Worm (Caenorhabditis elegans) whole organism, early embryonic: ENCODE data around the gene lgc-23.

Experiments
- B0310.2 ChIP-seq: sonication (generic microtip); optimal IDR thresholded peaks from 2 replicates; lab custom pipeline; 2016; ENCODE audit warnings: mild to moderate bottlenecking, missing genetic modification characterization, missing compliant biosample characterization
- aly-1 ChIP-seq: sonication (generic microtip); optimal IDR thresholded peaks from 2 replicates; lab custom pipeline; 2016; ENCODE audit warnings: missing genetic modification characterization, missing compliant biosample characterization
- ama-1 ChIP-seq: fragments of 150-350 bp; optimal IDR thresholded peaks from 2 replicates; lab custom pipeline; 2014
- ceh-13 ChIP-seq: fragments of 200-800 bp; sonication (Bioruptor generic); optimal IDR thresholded peaks from 2 replicates; lab custom pipeline; 2018; ENCODE audit warnings: mild to moderate bottlenecking, missing genetic modification characterization, missing compliant biosample characterization
- ceh-36 ChIP-seq: sonication (generic microtip); optimal IDR thresholded peaks from 2 replicates; lab custom pipeline; 2016; ENCODE audit warnings: missing genetic modification characterization, inconsistent platforms, missing compliant biosample characterization
- ets-7 ChIP-seq: sonication (generic microtip); optimal IDR thresholded peaks from 2 replicates; lab custom pipeline; 2016; ENCODE audit warnings: missing genotype, missing genetic modification characterization, missing compliant biosample characterization
- flt-1 ChIP-seq: fragments of 200-800 bp; sonication (Bioruptor generic); IDR thresholded peaks from 2 replicates; pipeline ENCODE4 v1.3.6; 2022; ENCODE audit warnings: missing genetic modification characterization, missing compliant biosample characterization
- hnd-1 ChIP-seq: sonication (generic microtip); optimal IDR thresholded peaks from 2 replicates; lab custom pipeline; 2016; ENCODE audit warnings: missing genetic modification characterization, missing compliant biosample characterization
- pes-1 ChIP-seq: fragments of 200-800 bp; sonication (Bioruptor generic); IDR thresholded peaks from 2 replicates; pipeline ENCODE4 v1.3.6; 2022; ENCODE audit warnings: missing genetic modification reagents, missing genetic modification characterization, missing compliant biosample characterization
- scrt-1 ChIP-seq: fragments of 200-800 bp; sonication (Bioruptor generic); IDR thresholded peaks from 2 replicates; pipeline ENCODE4 v1.3.6; 2022; ENCODE audit warnings: missing genetic modification characterization, missing compliant biosample characterization
- sea-1 ChIP-seq: fragments of 200-800 bp; sonication (Bioruptor generic); conservative IDR thresholded peaks from 2 replicates; pipeline ENCODE4 v1.3.6; 2022; ENCODE audit warnings: missing genetic modification characterization, missing compliant biosample characterization
- tbx-11 ChIP-seq: fragments of 200-800 bp; sonication (Bioruptor generic); IDR thresholded peaks from 2 replicates; pipeline ENCODE4 v1.3.6; 2022; ENCODE audit warnings: missing genetic modification characterization, missing compliant biosample characterization
- tbx-37 ChIP-seq: fragments of 200-800 bp; sonication (Bioruptor generic); conservative IDR thresholded peaks from 2 replicates; pipeline ENCODE4 v1.3.6; 2022; ENCODE audit warnings: missing genetic modification reagents, missing genetic modification characterization, missing compliant biosample characterization
- tra-4 ChIP-seq: sonication (generic microtip); optimal IDR thresholded peaks from 2 replicates; lab custom pipeline; 2017; ENCODE audit warnings: missing genetic modification characterization, missing compliant biosample characterization

ce11 chrX:12093992-12094391 is 29.0 kb downstream of the lgc-23 start:
- TF ChIP-seq sea-1 (GFP tag; lab: Robert Waterston, UW) = no peak
- TF ChIP-seq flt-1 = no peak
- TF ChIP-seq ama-1 (lab: Kevin White, UChicago) = no peak
- no peak for TF ChIP-seq hnd-1 (tag; lab: Kevin White, UChicago)
- TF ChIP-seq B0310.2 (tag; lab: Kevin White, UChicago) = no peak
- TF ChIP-seq ets-7 (tag; lab: Kevin White, UChicago) = no peak
- no peak for TF ChIP-seq tbx-37 (GFP tag; lab: Robert Waterston, UW)
- TF ChIP-seq ceh-13 = no peak
- TF ChIP-seq aly-1 (tag; lab: Kevin White, UChicago) = no peak
- TF ChIP-seq tra-4 (tag; lab: Kevin White, UChicago) = no peak
- TF ChIP-seq tbx-11 (GFP tag; lab: Robert Waterston, UW) = no peak
- TF ChIP-seq pes-1 (GFP tag; lab: Robert Waterston, UW) = no peak
- TF ChIP-seq ceh-36 (tag; lab: Kevin White, UChicago) = no peak
- no peak for TF ChIP-seq scrt-1
